Fruit fly (Drosophila melanogaster) whole organism, embryonic: ENCODE results near the gene AGO2.

ENCODE experiments used
- Awh ChIP-seq: fragments of 200-800 bp; sonication (Bioruptor generic); IDR thresholded peaks from 2 replicates; pipeline ENCODE4, ENCODE4 v1.3.6; 2022; ENCODE audit warnings: missing biosample characterization, missing genetic modification characterization
- Bteb2 ChIP-seq: fragments of 200-800 bp; sonication (Bioruptor generic); optimal IDR thresholded peaks from 2 replicates; lab custom pipeline; 2016; ENCODE audit warnings: missing biosample characterization, missing genetic modification characterization
- CG10654 ChIP-seq: fragments of 200-800 bp; sonication (Bioruptor generic); optimal IDR thresholded peaks from 2 replicates; lab custom pipeline; 2016; ENCODE audit warnings: missing biosample characterization, missing genetic modification characterization
- CG1233 ChIP-seq: fragments of 200-800 bp; sonication (Bioruptor generic); optimal IDR thresholded peaks from 4 replicates; lab custom pipeline; 2018; ENCODE audit warnings: missing biosample characterization, mild to moderate bottlenecking, missing genetic modification characterization
- CG14014 ChIP-seq: fragments of 200-800 bp; sonication (Bioruptor generic); IDR thresholded peaks from 2 replicates; pipeline ENCODE4 v1.3.6; 2022; ENCODE audit warnings: missing biosample characterization, missing genetic modification characterization
- CG15479 ChIP-seq: fragments of 200-800 bp; sonication (Bioruptor generic); optimal IDR thresholded peaks from 3 replicates; lab custom pipeline; 2019; ENCODE audit warnings: missing biosample characterization, mild to moderate bottlenecking, missing genetic modification characterization, moderate library complexity
- CG17912 ChIP-seq: fragments of 200-800 bp; sonication (Bioruptor generic); optimal IDR thresholded peaks from 2 replicates; lab custom pipeline; 2018; ENCODE audit warnings: missing biosample characterization, mild to moderate bottlenecking, missing genetic modification characterization
- CG31365 ChIP-seq: fragments of 200-800 bp; sonication (Bioruptor generic); optimal IDR thresholded peaks from 2 replicates; lab custom pipeline; 2018; ENCODE audit warnings: missing biosample characterization, mild to moderate bottlenecking, missing genetic modification characterization
- CG31388 ChIP-seq: fragments of 200-800 bp; sonication (Bioruptor generic); optimal IDR thresholded peaks from 2 replicates; lab custom pipeline; 2016; ENCODE audit warnings: missing biosample characterization, missing genetic modification characterization
- CG34376 ChIP-seq: fragments of 200-800 bp; sonication (Bioruptor generic); optimal IDR thresholded peaks from 2 replicates; lab custom pipeline; 2018; ENCODE audit warnings: missing biosample characterization, mild to moderate bottlenecking, missing genetic modification characterization
- CG3838 ChIP-seq: fragments of 200-800 bp; sonication (Bioruptor generic); optimal IDR thresholded peaks from 3 replicates; lab custom pipeline; 2016; ENCODE audit warnings: missing biosample characterization, missing genetic modification characterization
- CG4282 ChIP-seq: fragments of 200-800 bp; sonication (Bioruptor generic); optimal IDR thresholded peaks from 2 replicates; lab custom pipeline; 2016; ENCODE audit warnings: missing biosample characterization, missing genetic modification characterization
- CG43689 ChIP-seq: fragments of 200-800 bp; sonication (Bioruptor generic); IDR thresholded peaks from 2 replicates; pipeline ENCODE4 v1.3.6; 2022; ENCODE audit warnings: missing biosample characterization, missing genetic modification characterization
- CG4730 ChIP-seq: fragments of 200-800 bp; sonication (Bioruptor generic); IDR thresholded peaks from 2 replicates; pipeline ENCODE4 v1.3.6; 2022; ENCODE audit warnings: missing biosample characterization, missing genetic modification characterization
- CG5180 ChIP-seq: fragments of 200-800 bp; sonication (Bioruptor generic); optimal IDR thresholded peaks from 3 replicates; lab custom pipeline; 2017; ENCODE audit warnings: missing biosample characterization, missing genetic modification characterization, mild to moderate bottlenecking, moderate library complexity, missing genetic modification reagents
- CG6683 ChIP-seq: fragments of 200-800 bp; sonication (Bioruptor generic); optimal IDR thresholded peaks from 2 replicates; lab custom pipeline; 2017; ENCODE audit warnings: missing biosample characterization, mild to moderate bottlenecking, missing genetic modification characterization, missing genetic modification reagents
- CG6854 ChIP-seq: fragments of 200-800 bp; sonication (Bioruptor generic); optimal IDR thresholded peaks from 3 replicates; lab custom pipeline; 2017; ENCODE audit warnings: missing biosample characterization, mild to moderate bottlenecking, missing genetic modification characterization
- CG7271 ChIP-seq: fragments of 200-800 bp; sonication (Bioruptor generic); optimal IDR thresholded peaks from 2 replicates; lab custom pipeline; 2018; ENCODE audit warnings: missing biosample characterization, mild to moderate bottlenecking, missing genetic modification characterization, moderate library complexity
- CG8359 ChIP-seq: fragments of 200-800 bp; sonication (Bioruptor generic); optimal IDR thresholded peaks from 2 replicates; lab custom pipeline; 2017; ENCODE audit warnings: missing biosample characterization, mild to moderate bottlenecking, missing genetic modification characterization, borderline replicate concordance
- CTCF ChIP-seq: fragments of 200-800 bp; sonication (Bioruptor generic); optimal IDR thresholded peaks from 2 replicates; lab custom pipeline; 2017; ENCODE audit warnings: missing biosample characterization, mild to moderate bottlenecking, missing genetic modification characterization, moderate library complexity
- D ChIP-seq, 2 experiments: fragments of 200-800 bp in 1 of 2; fragments of >200 bp in 1 of 2; sonication (Bioruptor generic) in 1 of 2; optimal IDR thresholded peaks; 2 replicates in 1 of 2; 3 replicates in 1 of 2; lab custom pipeline; 2017; ENCODE audit warnings: mild to moderate bottlenecking in 1 of 2, missing biosample characterization in 1 of 2, missing genetic modification characterization in 1 of 2, missing genetic modification reagents in 1 of 2
- D19B ChIP-seq: fragments of 200-800 bp; sonication (Bioruptor generic); optimal IDR thresholded peaks from 2 replicates; lab custom pipeline; 2017; ENCODE audit warnings: missing biosample characterization, mild to moderate bottlenecking, missing genetic modification characterization
- Dbx ChIP-seq: fragments of 200-800 bp; sonication (Bioruptor generic); IDR thresholded peaks from 3 replicates; pipeline ENCODE4 v1.3.6; 2022; ENCODE audit warnings: missing biosample characterization, missing genetic modification characterization
- HmgD ChIP-seq: fragments of 200-800 bp; sonication (Bioruptor generic); optimal IDR thresholded peaks from 3 replicates; lab custom pipeline; 2016; ENCODE audit warnings: missing biosample characterization, missing genetic modification characterization
- HmgZ ChIP-seq: fragments of 200-800 bp; sonication (Bioruptor generic); optimal IDR thresholded peaks from 2 replicates; lab custom pipeline; 2018; ENCODE audit warnings: missing biosample characterization, mild to moderate bottlenecking, missing genetic modification characterization
- Hr51 ChIP-seq, 2 experiments: fragments of 200-800 bp; sonication (Bioruptor generic); optimal IDR thresholded peaks; 2 replicates in 1 of 2; 3 replicates in 1 of 2; lab custom pipeline; 2016 to 2018; ENCODE audit warnings: missing biosample characterization in 2 of 2, missing genetic modification characterization in 2 of 2, mild to moderate bottlenecking in 1 of 2, moderate library complexity in 1 of 2
- Mrtf ChIP-seq: fragments of 200-800 bp; sonication (Bioruptor generic); IDR thresholded peaks from 3 replicates; pipeline ENCODE4 v1.3.6; 2022; ENCODE audit warnings: missing biosample characterization, missing genetic modification characterization
- NfI ChIP-seq: fragments of 200-800 bp; sonication (Bioruptor generic); optimal IDR thresholded peaks from 3 replicates; lab custom pipeline; 2018; ENCODE audit warnings: missing biosample characterization, mild to moderate bottlenecking, missing genetic modification characterization, moderate library complexity
- Oaz ChIP-seq: fragments of 200-800 bp; sonication (Bioruptor generic); IDR thresholded peaks from 2 replicates; pipeline ENCODE4 v1.3.6; 2022; ENCODE audit warnings: missing biosample characterization, missing genetic modification characterization
- Opbp ChIP-seq: fragments of 200-800 bp; sonication (Bioruptor generic); IDR thresholded peaks from 3 replicates; pipeline ENCODE4 v1.3.6; 2022; ENCODE audit warnings: missing biosample characterization, missing genetic modification characterization; ENCODE audit not compliant: partially characterized antibody
- Sry-δ ChIP-seq: fragments of 200-800 bp; sonication (Bioruptor generic); optimal IDR thresholded peaks from 2 replicates; lab custom pipeline; 2016; ENCODE audit warnings: missing biosample characterization, missing genetic modification characterization
- TFAM ChIP-seq: fragments of 200-800 bp; sonication (Bioruptor generic); optimal IDR thresholded peaks from 2 replicates; lab custom pipeline; 2017; ENCODE audit warnings: missing biosample characterization, missing genetic modification characterization, inconsistent platforms
- Taf1 ChIP-seq: fragments of 200-800 bp; sonication (Bioruptor generic); IDR thresholded peaks from 2 replicates; pipeline ENCODE4 v1.3.6; 2022; ENCODE audit warnings: missing biosample characterization, missing genetic modification characterization
- bsh ChIP-seq, 2 experiments: fragments of 200-800 bp; sonication (Bioruptor generic); optimal IDR thresholded peaks; 2 replicates each; lab custom pipeline; 2017 to 2018; ENCODE audit warnings: mild to moderate bottlenecking in 2 of 2, missing biosample characterization in 2 of 2, missing genetic modification characterization in 2 of 2, moderate library complexity in 1 of 2
- btn ChIP-seq: fragments of 200-800 bp; sonication (Bioruptor generic); optimal IDR thresholded peaks from 2 replicates; lab custom pipeline; 2016; ENCODE audit warnings: missing biosample characterization, missing genetic modification characterization
- cwo ChIP-seq: fragments of 200-800 bp; sonication (Bioruptor generic); optimal IDR thresholded peaks from 3 replicates; lab custom pipeline; 2017; ENCODE audit warnings: missing biosample characterization, missing genetic modification characterization, mild to moderate bottlenecking, moderate library complexity, missing genetic modification reagents
- dm ChIP-seq: fragments of 200-800 bp; sonication (Bioruptor generic); optimal IDR thresholded peaks from 3 replicates; lab custom pipeline; 2016; ENCODE audit warnings: missing biosample characterization, missing genetic modification characterization
- en ChIP-seq: fragments of 200-800 bp; sonication (Bioruptor generic); optimal IDR thresholded peaks from 2 replicates; lab custom pipeline; 2016; ENCODE audit warnings: missing biosample characterization, missing genetic modification characterization
- fd3F ChIP-seq: fragments of 200-800 bp; sonication (Bioruptor generic); optimal IDR thresholded peaks from 2 replicates; lab custom pipeline; 2018; ENCODE audit warnings: missing biosample characterization, mild to moderate bottlenecking, missing genetic modification characterization, moderate library complexity
- grn ChIP-seq: fragments of 200-800 bp; sonication (Bioruptor generic); optimal IDR thresholded peaks from 3 replicates; lab custom pipeline; 2017; ENCODE audit warnings: missing biosample characterization, missing genetic modification characterization
- insv ChIP-seq, 2 experiments: fragments of 200-800 bp; sonication (Bioruptor generic); optimal IDR thresholded peaks; 3 replicates each; lab custom pipeline; 2016 to 2018; ENCODE audit warnings: missing biosample characterization in 2 of 2, missing genetic modification characterization in 2 of 2
- nau ChIP-seq: fragments of 200-800 bp; sonication (Bioruptor generic); optimal IDR thresholded peaks from 3 replicates; lab custom pipeline; 2017; ENCODE audit warnings: missing biosample characterization, mild to moderate bottlenecking, missing genetic modification characterization, missing genetic modification reagents
- nerfin-1 ChIP-seq: fragments of 200-800 bp; sonication (Bioruptor generic); optimal IDR thresholded peaks from 3 replicates; lab custom pipeline; 2019; ENCODE audit warnings: missing biosample characterization, mild to moderate bottlenecking, missing genetic modification characterization, moderate library complexity
- run ChIP-seq: fragments of 200-800 bp; sonication (Bioruptor generic); optimal IDR thresholded peaks from 3 replicates; lab custom pipeline; 2018; ENCODE audit warnings: missing biosample characterization, mild to moderate bottlenecking, missing genetic modification characterization
- scrt ChIP-seq: fragments of 200-800 bp; sonication (Bioruptor generic); optimal IDR thresholded peaks from 2 replicates; lab custom pipeline; 2018; ENCODE audit warnings: missing biosample characterization, mild to moderate bottlenecking, missing genetic modification characterization, moderate library complexity
- sna ChIP-seq: fragments of 200-800 bp; sonication (Bioruptor generic); IDR thresholded peaks from 2 replicates; pipeline ENCODE4 v1.3.6; 2022; ENCODE audit warnings: missing biosample characterization, missing genetic modification characterization; ENCODE audit not compliant: partially characterized antibody
- tgo ChIP-seq: fragments of 200-800 bp; sonication (Bioruptor generic); IDR thresholded peaks from 3 replicates; pipeline ENCODE4 v1.3.6; 2022; ENCODE audit warnings: missing biosample characterization, missing genetic modification characterization
- vfl ChIP-seq: fragments of 200-800 bp; sonication (Bioruptor generic); optimal IDR thresholded peaks from 2 replicates; lab custom pipeline; 2016; ENCODE audit warnings: missing biosample characterization, missing genetic modification characterization
- yki ChIP-seq: fragments of >200 bp; optimal IDR thresholded peaks from 3 replicates; lab custom pipeline; 2018

AGO2 gene

dm6 chr3L:15592536-15593260 lies 38.8 kb downstream of the AGO2 start (continued):
- TF ChIP-seq grn = no peak
- peak; percentile 4 for TF ChIP-seq scrt (GFP tag; lab: Kevin White, UChicago)
- no peak for TF ChIP-seq CG4282 (GFP tag; lab: Kevin White, UChicago)
- no peak for TF ChIP-seq Taf1
- TF ChIP-seq NfI (GFP tag; lab: Kevin White, UChicago) = peak; percentile 46
- no peak for TF ChIP-seq CG31365
- peak; percentile 21; the same call in 1 of the 2 replicates for TF ChIP-seq CG14014 (GFP tag; lab: Robert Waterston, UW)
- no peak for TF ChIP-seq Mrtf
- no peak for TF ChIP-seq vfl (GFP tag; lab: Kevin White, UChicago)
- TF ChIP-seq CTCF (GFP tag; lab: Kevin White, UChicago) = no peak
- no peak for TF ChIP-seq nau (GFP tag; lab: Kevin White, UChicago)
- peak; percentile 4 for TF ChIP-seq CG8359 (GFP tag; lab: Kevin White, UChicago)
- TF ChIP-seq HmgD (GFP tag; lab: Kevin White, UChicago) = no peak
- TF ChIP-seq run (tag; lab: Kevin White, UChicago) = peak; percentile 49
- TF ChIP-seq CG43689 (GFP tag; lab: Robert Waterston, UW) = no peak
- peak; percentile 31 for TF ChIP-seq CG7271 (tag; lab: Kevin White, UChicago)
- TF ChIP-seq cwo (GFP tag; lab: Kevin White, UChicago) = peak; percentile 29
- TF ChIP-seq tgo = peak; percentile 53; the same call in 2 of the 3 replicates
- no peak for TF ChIP-seq CG5180 (GFP tag; lab: Kevin White, UChicago)
- TF ChIP-seq CG15479 = no peak
- TF ChIP-seq insv (GFP tag; optimal IDR thresholded peaks at IDR 0.05; lab: Kevin White, UChicago) = no peak
- no peak for TF ChIP-seq CG3838 (GFP tag; lab: Kevin White, UChicago)
- TF ChIP-seq D (optimal IDR thresholded peaks at IDR 0.05; lab: Kevin White, UChicago) = no peak
- TF ChIP-seq D (GFP tag; optimal IDR thresholded peaks at IDR 0.05; lab: Kevin White, UChicago) = peak; percentile 21
- TF ChIP-seq bsh (GFP tag; optimal IDR thresholded peaks at IDR 0.05; lab: Kevin White, UChicago) = peak in 1 of 2 experiments; percentile 53
- TF ChIP-seq CG34376 (GFP tag; lab: Kevin White, UChicago) = no peak
- no peak for TF ChIP-seq TFAM (GFP tag; lab: Kevin White, UChicago)
- no peak for TF ChIP-seq Sry-δ (GFP tag; lab: Kevin White, UChicago)
- no peak for TF ChIP-seq dm (GFP tag; lab: Kevin White, UChicago)
- TF ChIP-seq nerfin-1 (tag; lab: Kevin White, UChicago) = peak; percentile 24
- TF ChIP-seq CG17912 (GFP tag; lab: Kevin White, UChicago) = no peak
- no peak for TF ChIP-seq btn (GFP tag; lab: Kevin White, UChicago)
- no peak for TF ChIP-seq en (GFP tag; lab: Kevin White, UChicago)
- peak; percentile 17 for TF ChIP-seq CG6854
- no peak for TF ChIP-seq CG10654 (GFP tag; lab: Kevin White, UChicago)
- peak; percentile 45 for TF ChIP-seq CG6683 (GFP tag; lab: Kevin White, UChicago)
- peak; percentile 30 for TF ChIP-seq D19B (GFP tag; lab: Kevin White, UChicago)
- TF ChIP-seq Dbx = 0 out of 3 replicates have a peak, but pooled peaks have one; percentile 18
- TF ChIP-seq Bteb2 (GFP tag; lab: Kevin White, UChicago) = no peak
- TF ChIP-seq Awh (GFP tag; lab: Robert Waterston, UW) = peak; percentile 12; the same call in 1 of the 2 replicates
- no peak for TF ChIP-seq CG31388 (GFP tag; lab: Kevin White, UChicago)
- no peak for TF ChIP-seq yki (lab: Kevin White, UChicago)
- peak in 1 of 2 experiments; percentile 85 for TF ChIP-seq Hr51 (GFP tag; optimal IDR thresholded peaks at IDR 0.05; lab: Kevin White, UChicago)
- peak; percentile 15 for TF ChIP-seq CG1233 (GFP tag; lab: Kevin White, UChicago)
- peak; percentile 60 for TF ChIP-seq fd3F (GFP tag; lab: Kevin White, UChicago)
- TF ChIP-seq CG4730 (GFP tag; lab: Robert Waterston, UW) = no peak
- no peak for TF ChIP-seq sna (GFP tag; lab: Robert Waterston, UW)
- TF ChIP-seq HmgZ = no peak
- TF ChIP-seq Opbp = no peak
- no peak for TF ChIP-seq Oaz (GFP tag; lab: Robert Waterston, UW)
